Worm (Caenorhabditis elegans): Measurements from ENCODE around the gene ZK177.1.
A peak's percentile ranks its signal among the peaks of the same experiment; 100 is the strongest.

Gene ZK177.1

DNA sequence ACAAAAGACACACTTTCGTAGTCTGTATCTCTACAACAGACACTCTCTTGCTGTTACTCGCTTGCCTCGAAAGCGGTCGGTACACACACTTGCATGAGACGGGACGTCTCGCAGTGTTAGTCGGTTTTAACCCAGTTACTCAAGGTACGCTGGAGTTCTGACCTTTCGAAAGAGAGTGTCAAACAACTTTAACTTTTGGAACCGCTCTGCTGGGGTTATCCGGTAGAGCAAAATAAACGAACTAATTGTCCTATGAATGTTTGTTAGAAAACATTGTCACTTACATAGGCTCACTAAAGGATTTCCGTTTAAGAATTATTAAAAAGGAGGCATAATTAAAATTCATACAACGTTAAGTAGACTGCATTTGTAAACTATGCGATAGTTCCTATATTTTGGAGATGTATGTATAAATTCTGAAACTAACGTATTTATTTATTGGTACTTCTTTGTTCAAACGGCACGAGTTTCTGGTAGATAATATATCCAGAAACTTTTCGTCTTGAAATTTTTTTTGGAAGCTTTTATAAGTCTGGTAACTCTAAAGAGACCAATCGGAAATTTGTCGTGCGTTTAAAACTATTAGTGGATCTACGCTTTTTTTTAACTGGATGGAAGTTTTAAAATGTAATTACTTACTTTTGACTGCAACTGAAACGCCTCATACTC, 15.7 kb downstream of the ZK177.1 start (continued):
- peak; percentile 96 for TF ChIP-seq nhr-10 (tag; optimal IDR thresholded peaks at IDR 0.05)
- TF ChIP-seq lin-39 (tag; optimal IDR thresholded peaks at IDR 0.05), result peak; percentile 66
- peak; percentile 30; the same call in 1 of the 2 replicates for TF ChIP-seq tag-97 (GFP tag; IDR thresholded peaks at IDR 0.05)
- TF ChIP-seq pha-4 (GFP tag; IDR thresholded peaks at IDR 0.05), result peak; percentile 96
- peak; percentile 88 for TF ChIP-seq pha-4 (tag; optimal IDR thresholded peaks at IDR 0.05)
- peak; percentile 87 for TF ChIP-seq aly-2 (tag; optimal IDR thresholded peaks at IDR 0.05)
- TF ChIP-seq T26A8.4 (GFP tag; IDR thresholded peaks at IDR 0.05), result peak; percentile 99
- TF ChIP-seq D1046.2 (GFP tag; IDR thresholded peaks at IDR 0.05), result peak; percentile 93
- TF ChIP-seq unc-39 (tag; optimal IDR thresholded peaks at IDR 0.05), result no peak
- peak; percentile 90 for TF ChIP-seq mxl-3 (GFP tag; optimal IDR thresholded peaks at IDR 0.05)
- peak; percentile 83 for TF ChIP-seq Y105C5A.15 (GFP tag; IDR thresholded peaks at IDR 0.05)
- peak; percentile 97 for TF ChIP-seq mes-2 (tag; optimal IDR thresholded peaks at IDR 0.05; ENCODE audit: poor library complexity, severe bottlenecking)
- peak; percentile 92 for TF ChIP-seq lin-13 (GFP tag; optimal IDR thresholded peaks at IDR 0.05)
- TF ChIP-seq ZK546.5 (tag; optimal IDR thresholded peaks at IDR 0.05), result peak; percentile 44 to 74
- TF ChIP-seq nhr-6 (tag; optimal IDR thresholded peaks at IDR 0.05), result peak; percentile 93
- peak; percentile 100 for TF ChIP-seq ama-1 (optimal IDR thresholded peaks at IDR 0.05)
- TF ChIP-seq daf-12 (tag; optimal IDR thresholded peaks at IDR 0.05), result no peak
- no peak for TF ChIP-seq ceh-62 (tag; optimal IDR thresholded peaks at IDR 0.05)
- peak; percentile 86 for TF ChIP-seq php-3 (GFP tag; IDR thresholded peaks at IDR 0.05)
- peak; percentile 34 for TF ChIP-seq unc-130 (GFP tag; optimal IDR thresholded peaks at IDR 0.05)
- TF ChIP-seq F10B5.3 (tag; optimal IDR thresholded peaks at IDR 0.05), result peak; percentile 93
- TF ChIP-seq daf-8 (GFP tag; IDR thresholded peaks at IDR 0.05), result peak; percentile 84; the same call in 1 of the 2 replicates
- TF ChIP-seq nhr-28 (tag; optimal IDR thresholded peaks at IDR 0.05), result peak; percentile 95
- TF ChIP-seq tra-1 (GFP tag; IDR thresholded peaks at IDR 0.05), result peak; percentile 96
- TF ChIP-seq dmd-6 (GFP tag; IDR thresholded peaks at IDR 0.05), result peak; percentile 98
- TF ChIP-seq saeg-2 (GFP tag; IDR thresholded peaks at IDR 0.05), result peak; percentile 95
- TF ChIP-seq spr-3 (GFP tag; optimal IDR thresholded peaks at IDR 0.05), result peak; percentile 99
- TF ChIP-seq hmg-1.1 (GFP tag; IDR thresholded peaks at IDR 0.05), result peak; percentile 99
- peak; percentile 94 for TF ChIP-seq vab-7 (GFP tag; IDR thresholded peaks at IDR 0.05)
- peak; percentile 94 for TF ChIP-seq hlh-30 (tag; optimal IDR thresholded peaks at IDR 0.05; ENCODE audit: insufficient read depth)
- peak; percentile 98 for TF ChIP-seq rbr-2 (tag; optimal IDR thresholded peaks at IDR 0.05)
- peak; percentile 99 for TF ChIP-seq egl-43 (GFP tag; IDR thresholded peaks at IDR 0.05)
- peak; percentile 71 for TF ChIP-seq set-16 (GFP tag; IDR thresholded peaks at IDR 0.05)
- 0 out of 2 replicates have a peak, but pooled peaks have one; percentile 7 for TF ChIP-seq zip-11 (GFP tag; IDR thresholded peaks at IDR 0.05)
- peak; percentile 92 for TF ChIP-seq cey-2 (tag; optimal IDR thresholded peaks at IDR 0.05; ENCODE audit: borderline replicate concordance, insufficient read depth)
- peak; percentile 75 for TF ChIP-seq Y48G9A.11 (GFP tag; IDR thresholded peaks at IDR 0.05)
- TF ChIP-seq lim-7 (GFP tag; IDR thresholded peaks at IDR 0.05), result peak; percentile 78
- peak; percentile 96 for TF ChIP-seq arid-1 (GFP tag; conservative IDR thresholded peaks at IDR 0.05)
- peak; percentile 94 to 96 for TF ChIP-seq lsy-2 (tag; optimal IDR thresholded peaks at IDR 0.05)
- TF ChIP-seq ceh-44 (GFP tag; IDR thresholded peaks at IDR 0.05), result peak; percentile 94
- peak; percentile 99 for TF ChIP-seq ctbp-1 (GFP tag; IDR thresholded peaks at IDR 0.05)
- TF ChIP-seq fkh-10 (GFP tag; optimal IDR thresholded peaks at IDR 0.05), result peak; percentile 98
- TF ChIP-seq mdl-1 (tag; optimal IDR thresholded peaks at IDR 0.05), result peak; percentile 84 to 93
- 0 out of 2 replicates have a peak, but pooled peaks have one; percentile 69 for TF ChIP-seq F44E2.7 (GFP tag; IDR thresholded peaks at IDR 0.05)
- peak; percentile 99 for TF ChIP-seq mdt-29 (GFP tag; IDR thresholded peaks at IDR 0.05)
- peak; percentile 96 for TF ChIP-seq nhr-42 (GFP tag; IDR thresholded peaks at IDR 0.05)
- no peak for TF ChIP-seq egl-27 (tag; optimal IDR thresholded peaks at IDR 0.05)
- TF ChIP-seq lin-1 (GFP tag; IDR thresholded peaks at IDR 0.05), result peak; percentile 95
- TF ChIP-seq attf-4 (tag; optimal IDR thresholded peaks at IDR 0.05), result peak; percentile 63
- TF ChIP-seq dmd-9 (GFP tag; IDR thresholded peaks at IDR 0.05), result peak; percentile 98
